Worm (Caenorhabditis elegans): ENCODE data around the gene R02E4.1.

The R02E4.1 gene

DNA sequence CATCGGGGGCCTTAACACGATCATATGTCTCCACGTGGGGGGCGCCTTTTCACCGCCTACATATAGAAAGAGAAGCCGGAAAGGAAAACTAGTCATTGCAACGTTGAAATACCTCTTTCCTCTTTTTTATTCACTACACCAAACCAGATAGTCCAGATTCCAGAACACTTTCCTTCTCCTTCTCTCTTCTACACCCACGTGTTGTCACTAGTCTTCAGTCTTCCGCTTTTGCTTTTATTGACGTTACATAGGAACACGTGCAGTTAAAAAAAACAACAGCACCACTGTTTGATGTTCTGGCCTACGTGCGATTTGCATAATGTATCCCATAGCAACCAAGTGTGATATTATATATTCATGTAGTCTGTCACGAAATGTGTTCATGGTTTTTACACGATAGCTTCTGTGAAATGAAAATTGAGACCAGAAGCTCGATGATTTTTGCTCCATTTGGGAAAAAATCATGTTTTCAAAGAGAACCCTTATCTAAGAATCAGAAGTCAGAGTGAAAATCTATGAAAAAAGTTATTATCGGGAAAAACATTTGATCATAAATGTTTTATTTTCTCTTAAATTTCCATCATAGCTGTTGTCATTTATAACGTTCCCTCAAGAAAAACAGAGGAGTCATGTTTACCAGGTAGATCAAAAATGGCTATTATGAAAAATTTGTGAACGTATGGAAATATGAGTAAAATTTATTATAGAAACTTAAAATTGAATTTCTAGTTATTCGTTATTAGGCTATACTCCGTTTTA lies 39.1 kb upstream of the R02E4.1 start:
- TF ChIP-seq saeg-2 (GFP tag; IDR thresholded peaks at IDR 0.05) (no peak), lin-39 (tag; optimal IDR thresholded peaks at IDR 0.05) (no peak), lin-1 (GFP tag; IDR thresholded peaks at IDR 0.05) (no peak), hmg-1.1 (GFP tag; IDR thresholded peaks at IDR 0.05) (no peak), spr-3 (GFP tag; optimal IDR thresholded peaks at IDR 0.05) (no peak), unc-39 (tag; optimal IDR thresholded peaks at IDR 0.05) (no peak), hlh-30 (tag; optimal IDR thresholded peaks at IDR 0.05; ENCODE audit: insufficient read depth) (peak; percentile 78), daf-8 (GFP tag; IDR thresholded peaks at IDR 0.05) (no peak), arid-1 (GFP tag; conservative IDR thresholded peaks at IDR 0.05) (no peak), nhr-111 (GFP tag; optimal IDR thresholded peaks at IDR 0.05) (no peak), unc-62 (GFP tag; optimal IDR thresholded peaks at IDR 0.05 in 1 of 2) (peak in 1 of 2 experiments; percentile 62), unc-62 (tag; optimal IDR thresholded peaks at IDR 0.05) (no peak), dpl-1 (GFP tag; optimal IDR thresholded peaks at IDR 0.05) (no peak), ZK546.5 (tag; optimal IDR thresholded peaks at IDR 0.05) (no peak), tag-97 (GFP tag; IDR thresholded peaks at IDR 0.05) (no peak), mxl-3 (GFP tag; optimal IDR thresholded peaks at IDR 0.05) (peak; percentile 80), daf-16 (GFP tag; optimal IDR thresholded peaks at IDR 0.05) (no peak), daf-16 (tag; optimal IDR thresholded peaks at IDR 0.05) (peak; percentile 83), pha-4 (GFP tag; IDR thresholded peaks at IDR 0.05) (no peak), pha-4 (tag; optimal IDR thresholded peaks at IDR 0.05) (no peak), zip-2 (tag; optimal IDR thresholded peaks at IDR 0.05) (no peak), Y75B8A.6 (GFP tag; IDR thresholded peaks at IDR 0.05) (no peak), nhr-6 (tag; optimal IDR thresholded peaks at IDR 0.05) (no peak), duxl-1 (tag; optimal IDR thresholded peaks at IDR 0.05; ENCODE audit: poor library complexity) (no peak), mep-1 (tag; optimal IDR thresholded peaks at IDR 0.05) (no peak), T26A8.4 (GFP tag; IDR thresholded peaks at IDR 0.05) (no peak), dmd-8 (GFP tag; IDR thresholded peaks at IDR 0.05) (no peak), madf-9 (GFP tag; conservative IDR thresholded peaks at IDR 0.05) (no peak), ceh-32 (tag; optimal IDR thresholded peaks at IDR 0.05; ENCODE audit: poor library complexity) (no peak), ceh-44 (GFP tag; IDR thresholded peaks at IDR 0.05) (no peak), ceh-62 (tag; optimal IDR thresholded peaks at IDR 0.05) (no peak), Y48G9A.11 (GFP tag; IDR thresholded peaks at IDR 0.05) (no peak), Y105C5A.15 (GFP tag; IDR thresholded peaks at IDR 0.05) (no peak), mdt-29 (GFP tag; IDR thresholded peaks at IDR 0.05) (no peak), aha-1 (tag) (peak; percentile 98), lin-29 (GFP tag; IDR thresholded peaks at IDR 0.05) (no peak; the same call in 1 of the 2 replicates), zag-1 (tag; optimal IDR thresholded peaks at IDR 0.05) (no peak), hif-1 (tag; optimal IDR thresholded peaks at IDR 0.05) (peak in 1 of 2 experiments; percentile 83), ztf-11 (tag; optimal IDR thresholded peaks at IDR 0.05) (no peak), spr-1 (tag; optimal IDR thresholded peaks at IDR 0.05) (peak; percentile 7), zip-11 (GFP tag; IDR thresholded peaks at IDR 0.05) (no peak), unc-130 (GFP tag; optimal IDR thresholded peaks at IDR 0.05) (no peak), hlh-11 (tag; optimal IDR thresholded peaks at IDR 0.05) (peak; percentile 56), ZK337.2 (GFP tag; IDR thresholded peaks at IDR 0.05) (no peak), F44E2.7 (GFP tag; IDR thresholded peaks at IDR 0.05) (no peak), lin-15B (tag; optimal IDR thresholded peaks at IDR 0.05) (no peak), nhr-48 (tag; optimal IDR thresholded peaks at IDR 0.05) (peak; percentile 40), F26F4.8 (GFP tag; conservative IDR thresholded peaks at IDR 0.05) (no peak), nhr-237 (tag; optimal IDR thresholded peaks at IDR 0.05) (no peak), lsy-2 (tag; optimal IDR thresholded peaks at IDR 0.05) (peak; percentile 21 to 35), nhr-41 (GFP tag; IDR thresholded peaks at IDR 0.05) (no peak), ceh-28 (tag; optimal IDR thresholded peaks at IDR 0.05) (no peak)
